Worm (Caenorhabditis elegans) whole organism, L3 larva: ENCODE results near the gene gid-7.

Experiments used
- R02D3.7 ChIP-seq: fragments of 150-350 bp; optimal IDR thresholded peaks from 2 replicates; lab custom pipeline; 2014; ENCODE audit warnings: missing biosample characterization, missing genetic modification characterization
- daf-12 ChIP-seq: fragments of 150-350 bp; optimal IDR thresholded peaks from 2 replicates; lab custom pipeline; 2014; ENCODE audit warnings: missing biosample characterization, missing genetic modification reagents, missing genetic modification characterization
- elt-1 ChIP-seq: fragments of 150-350 bp; optimal IDR thresholded peaks from 2 replicates; lab custom pipeline; 2014; ENCODE audit warnings: missing biosample characterization, missing genetic modification characterization
- elt-2 ChIP-seq: sonication (generic microtip); optimal IDR thresholded peaks from 2 replicates; lab custom pipeline; 2016; ENCODE audit warnings: missing genetic modification reagents, mild to moderate bottlenecking, missing genetic modification characterization, missing compliant biosample characterization
- fkh-10 ChIP-seq: sonication (generic microtip); optimal IDR thresholded peaks from 2 replicates; lab custom pipeline; 2017; ENCODE audit warnings: missing biosample characterization, missing genetic modification reagents, missing genetic modification characterization
- fos-1 ChIP-seq: fragments of 150-350 bp; optimal IDR thresholded peaks from 2 replicates; lab custom pipeline; 2014; ENCODE audit warnings: missing biosample characterization, missing genetic modification characterization
- sea-2 ChIP-seq: fragments of 150-350 bp; sonication (generic microtip); optimal IDR thresholded peaks from 4 replicates; lab custom pipeline; 2014; ENCODE audit warnings: missing biosample characterization, missing genetic modification reagents, missing genetic modification characterization
- snpc-4 ChIP-seq: fragments of 150-350 bp; optimal IDR thresholded peaks from 2 replicates; lab custom pipeline; 2014; ENCODE audit warnings: missing biosample characterization, missing genetic modification characterization

- TF ChIP-seq daf-12 (tag; lab: Kevin White, UChicago) (no peak), R02D3.7 (tag; lab: Kevin White, UChicago) (no peak), elt-1 (tag; lab: Kevin White, UChicago) (no peak), snpc-4 (tag; lab: Kevin White, UChicago) (no peak), fos-1 (tag; lab: Kevin White, UChicago) (no peak), fkh-10 (GFP tag; lab: Kevin White, UChicago) (no peak), sea-2 (GFP tag; lab: Kevin White, UChicago) (no peak), elt-2 (no peak)
Measured at ce11 chrV:3776086-3776589, 19.3 kb upstream of the gid-7 start, which contains the start of gene cysl-3.
